Worm (Caenorhabditis elegans) whole organism, late embryonic: ENCODE data around the gene atg-13.

Source experiments
- C08G9.2 ChIP-seq: sonication (generic microtip); optimal IDR thresholded peaks from 2 replicates; lab custom pipeline; 2016; ENCODE audit warnings: mild to moderate bottlenecking, missing genetic modification characterization, moderate library complexity, missing compliant biosample characterization
- ama-1 ChIP-seq: fragments of 150-350 bp; optimal IDR thresholded peaks from 2 replicates; lab custom pipeline; 2014
- elt-4 ChIP-seq: sonication (generic microtip); optimal IDR thresholded peaks from 2 replicates; lab custom pipeline; 2016; ENCODE audit warnings: missing genetic modification characterization, missing compliant biosample characterization
- hlh-13 ChIP-seq: fragments of 200-800 bp; sonication (Bioruptor generic); optimal IDR thresholded peaks from 2 replicates; lab custom pipeline; 2018; ENCODE audit warnings: mild to moderate bottlenecking, missing genetic modification characterization, missing compliant biosample characterization
- tbx-7 ChIP-seq: sonication (generic microtip); optimal IDR thresholded peaks from 2 replicates; lab custom pipeline; 2016; ENCODE audit warnings: missing genotype, missing genetic modification characterization, missing compliant biosample characterization
- unc-86 ChIP-seq: sonication (generic microtip); optimal IDR thresholded peaks from 2 replicates; lab custom pipeline; 2016; ENCODE audit warnings: missing genetic modification characterization, missing compliant biosample characterization

- TF ChIP-seq hlh-13 (no peak), tbx-7 (no peak), C08G9.2 (no peak), ama-1 (lab: Kevin White, UChicago) (no peak), unc-86 (tag; lab: Kevin White, UChicago) (no peak), elt-4 (tag; lab: Kevin White, UChicago) (no peak)
Observed at ce11 chrIII:8126978-8127377, 31.0 kb downstream of the atg-13 start.
